Worm (Caenorhabditis elegans): ENCODE measurements around the gene cpi-2.

Gene cpi-2

DNA sequence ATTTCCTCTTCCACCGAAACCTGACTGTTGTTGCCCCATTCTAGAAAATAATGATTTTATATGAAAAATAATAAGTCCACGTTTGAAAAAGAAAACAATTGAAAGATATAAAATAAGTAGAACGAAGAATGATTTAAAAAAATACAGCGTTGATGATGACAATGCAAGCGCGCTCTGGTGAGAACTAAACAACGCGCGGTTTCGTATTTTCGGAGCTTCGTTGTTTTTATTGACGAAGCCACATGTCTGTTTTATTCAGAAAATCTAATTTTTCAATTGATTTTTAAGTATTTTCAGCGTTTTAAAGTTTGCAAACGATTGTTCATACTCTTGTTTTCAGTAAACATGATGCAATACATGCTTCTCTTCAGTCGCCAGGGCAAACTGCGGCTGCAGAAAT is 26.2 kb upstream of the cpi-2 start, which contains the start of the genes rpt-2 and aps-1:
TSS of gene rpt-2 (minus strand) at position 40 of the 400 bp plus-strand sequence.
TSS of gene aps-1 (plus strand) at position 341 of the 400 bp plus-strand sequence.
- TF ChIP-seq sox-4 (tag; optimal IDR thresholded peaks at IDR 0.05) (peak; percentile 63), nhr-47 (tag; optimal IDR thresholded peaks at IDR 0.05) (peak; percentile 90), hlh-4 (tag; optimal IDR thresholded peaks at IDR 0.05) (no peak), ceh-8 (GFP tag; optimal IDR thresholded peaks at IDR 0.05) (peak; percentile 42), nhr-71 (tag; optimal IDR thresholded peaks at IDR 0.05) (peak; percentile 92), dpl-1 (GFP tag; optimal IDR thresholded peaks at IDR 0.05) (peak; percentile 76 to 85 (median 83)), ets-5 (GFP tag; IDR thresholded peaks at IDR 0.05) (no peak), irx-1 (tag; optimal IDR thresholded peaks at IDR 0.05) (peak; percentile 81), sup-37 (GFP tag; optimal IDR thresholded peaks at IDR 0.05) (no peak), skn-1 (tag; optimal IDR thresholded peaks at IDR 0.05) (peak; percentile 100), ces-1 (GFP tag; optimal IDR thresholded peaks at IDR 0.05) (no peak), C16A3.4 (tag; optimal IDR thresholded peaks at IDR 0.05) (peak; percentile 94), dsc-1 (tag; optimal IDR thresholded peaks at IDR 0.05) (peak; percentile 89), fkh-10 (GFP tag; optimal IDR thresholded peaks at IDR 0.05) (peak; percentile 75), unc-98 (GFP tag; IDR thresholded peaks at IDR 0.05) (no peak), hpl-2 (GFP tag; optimal IDR thresholded peaks at IDR 0.05) (peak; percentile 47), aly-2 (tag; optimal IDR thresholded peaks at IDR 0.05) (peak; percentile 75), lin-15B (tag; optimal IDR thresholded peaks at IDR 0.05) (peak; percentile 96), isw-1 (GFP tag; IDR thresholded peaks at IDR 0.05) (peak; percentile 77), grh-1 (GFP tag; IDR thresholded peaks at IDR 0.05) (peak; percentile 44; the same call in 1 of the 2 replicates), mdl-1 (tag; optimal IDR thresholded peaks at IDR 0.05) (peak in 1 of 2 experiments; percentile 80), nhr-19 (GFP tag; conservative IDR thresholded peaks at IDR 0.05) (peak; percentile 85), nhr-20 (tag; optimal IDR thresholded peaks at IDR 0.05) (peak; percentile 92), lin-35 (GFP tag; optimal IDR thresholded peaks at IDR 0.05) (peak; percentile 86 to 91), nhr-12 (tag; optimal IDR thresholded peaks at IDR 0.05) (no peak), lin-14 (GFP tag; optimal IDR thresholded peaks at IDR 0.05) (peak; percentile 89), ztf-4 (tag; optimal IDR thresholded peaks at IDR 0.05) (peak; percentile 40), nhr-77 (tag; optimal IDR thresholded peaks at IDR 0.05) (peak; percentile 75), zip-4 (GFP tag; optimal IDR thresholded peaks at IDR 0.05) (peak; percentile 33), ama-1 (optimal IDR thresholded peaks at IDR 0.05) (peak; percentile 60), lir-3 (tag; optimal IDR thresholded peaks at IDR 0.05; ENCODE audit: poor library complexity) (peak; percentile 57), pag-3 (tag; optimal IDR thresholded peaks at IDR 0.05; ENCODE audit: borderline replicate concordance, insufficient read depth) (peak; percentile 46), tbx-2 (tag; optimal IDR thresholded peaks at IDR 0.05) (peak; percentile 88), unc-130 (tag; optimal IDR thresholded peaks at IDR 0.05) (peak; percentile 95), pax-3 (tag; optimal IDR thresholded peaks at IDR 0.05) (no peak), efl-3 (GFP tag; optimal IDR thresholded peaks at IDR 0.05) (no peak), unc-86 (tag; optimal IDR thresholded peaks at IDR 0.05) (peak; percentile 79), efl-1 (optimal IDR thresholded peaks at IDR 0.05) (peak; percentile 87), efl-1 (GFP tag; optimal IDR thresholded peaks at IDR 0.05 in 1 of 2) (peak; percentile 83 to 98), lin-39 (tag; optimal IDR thresholded peaks at IDR 0.05) (peak; percentile 78), elt-2 (tag; optimal IDR thresholded peaks at IDR 0.05) (peak; percentile 15), nhr-90 (tag; optimal IDR thresholded peaks at IDR 0.05; ENCODE audit: poor library complexity) (peak; percentile 87), egl-13 (tag; optimal IDR thresholded peaks at IDR 0.05) (peak; percentile 70), swsn-7 (tag; optimal IDR thresholded peaks at IDR 0.05) (peak; percentile 87), elt-3 (tag; optimal IDR thresholded peaks at IDR 0.05) (peak in 2 of 6 experiments; percentile 64 to 87), jun-1 (tag; optimal IDR thresholded peaks at IDR 0.05) (peak; percentile 57), snu-23 (GFP tag; optimal IDR thresholded peaks at IDR 0.05) (peak; percentile 94), mep-1 (tag; optimal IDR thresholded peaks at IDR 0.05) (peak; percentile 96), C04F5.9 (tag; optimal IDR thresholded peaks at IDR 0.05) (peak; percentile 45), lsy-2 (tag; optimal IDR thresholded peaks at IDR 0.05) (peak; percentile 89 to 92), ceh-88 (GFP tag; IDR thresholded peaks at IDR 0.05) (no peak), rnt-1 (tag; optimal IDR thresholded peaks at IDR 0.05) (peak; percentile 85)
